Worm (Caenorhabditis elegans) whole organism, young adult: ENCODE measurements around the gene R02D5.3.
A peak's percentile ranks its signal among the peaks of the same experiment; 100 is the strongest.

Experiments
- B0035.1 ChIP-seq: sonication (generic microtip); optimal IDR thresholded peaks from 2 replicates; lab custom pipeline; 2016; ENCODE audit warnings: missing genetic modification characterization, mild to moderate bottlenecking, missing compliant biosample characterization, missing genotype, missing genetic modification reagents
- F49E8.2 ChIP-seq: sonication (generic microtip); optimal IDR thresholded peaks from 3 replicates; lab custom pipeline; 2017; ENCODE audit warnings: missing genetic modification characterization, mild to moderate bottlenecking, missing compliant biosample characterization, antibody characterized with exemption, moderate library complexity; ENCODE audit not compliant: insufficient read depth
- F57C9.4 ChIP-seq: sonication (generic microtip); optimal IDR thresholded peaks from 2 replicates; lab custom pipeline; 2017; ENCODE audit warnings: mild to moderate bottlenecking, missing genetic modification characterization, missing compliant biosample characterization
- Y67H2A.10 ChIP-seq: fragments of 200-800 bp; sonication (Bioruptor generic); conservative IDR thresholded peaks from 2 replicates; pipeline ENCODE4 v1.3.6; 2022; ENCODE audit warnings: missing genetic modification reagents, missing genetic modification characterization, missing compliant biosample characterization
- akir-1 ChIP-seq: fragments of 200-800 bp; sonication (Bioruptor generic); optimal IDR thresholded peaks from 2 replicates; lab custom pipeline; 2018; ENCODE audit warnings: mild to moderate bottlenecking, missing genetic modification characterization, moderate library complexity, missing compliant biosample characterization
- aptf-3 ChIP-seq: fragments of 200-800 bp; sonication (Bioruptor generic); IDR thresholded peaks from 2 replicates; pipeline ENCODE4 v1.3.6; 2022; ENCODE audit warnings: missing genetic modification characterization, missing compliant biosample characterization
- attf-3 ChIP-seq: fragments of 200-800 bp; sonication (Bioruptor generic); conservative IDR thresholded peaks from 2 replicates; pipeline ENCODE4 v1.3.6; 2022; ENCODE audit warnings: missing genetic modification reagents, missing genetic modification characterization, missing compliant biosample characterization
- attf-6 ChIP-seq: fragments of 200-800 bp; sonication (Bioruptor generic); IDR thresholded peaks from 2 replicates; pipeline ENCODE4 v1.3.6; 2022; ENCODE audit warnings: missing genetic modification reagents, missing genetic modification characterization, missing compliant biosample characterization
- ccch-3 ChIP-seq: fragments of 200-800 bp; sonication (Bioruptor generic); optimal IDR thresholded peaks from 2 replicates; lab custom pipeline; 2018; ENCODE audit warnings: mild to moderate bottlenecking, missing genetic modification characterization, missing compliant biosample characterization
- cebp-1 ChIP-seq, 2 experiments: fragments of 200-800 bp in 1 of 2; sonication (Bioruptor generic) in 1 of 2; sonication (generic microtip) in 1 of 2; IDR thresholded peaks in 1 of 2; optimal IDR thresholded peaks in 1 of 2; 2 replicates each; pipeline versions ENCODE4 v1.3.6 to Lab custom; 2017 to 2022; ENCODE audit warnings: missing compliant biosample characterization in 2 of 2, missing genetic modification characterization in 2 of 2, mild to moderate bottlenecking in 1 of 2, missing genetic modification reagents in 1 of 2, moderate library complexity in 1 of 2
- ceh-100 ChIP-seq: fragments of 200-800 bp; sonication (Bioruptor generic); IDR thresholded peaks from 2 replicates; pipeline ENCODE4 v1.3.6; 2022; ENCODE audit warnings: missing genetic modification reagents, missing genetic modification characterization, missing compliant biosample characterization
- ceh-58 ChIP-seq: fragments of 200-800 bp; sonication (Bioruptor generic); IDR thresholded peaks from 2 replicates; pipeline ENCODE4 v1.3.6; 2022; ENCODE audit warnings: missing genetic modification characterization, missing compliant biosample characterization
- dpl-1 ChIP-seq: fragments of 150-350 bp; optimal IDR thresholded peaks from 2 replicates; lab custom pipeline; 2014; ENCODE audit warnings: missing biosample characterization, missing genetic modification reagents, missing genetic modification characterization
- efl-1 ChIP-seq: fragments of 150-350 bp; optimal IDR thresholded peaks from 2 replicates; lab custom pipeline; 2014; ENCODE audit warnings: missing biosample characterization, missing genetic modification reagents, missing genetic modification characterization
- egrh-3 ChIP-seq: fragments of 200-800 bp; sonication (Bioruptor generic); IDR thresholded peaks from 2 replicates; pipeline ENCODE4 v1.3.6; 2022; ENCODE audit warnings: missing genetic modification reagents, missing genetic modification characterization, missing compliant biosample characterization
- ekl-4 ChIP-seq: fragments of 200-800 bp; sonication (Bioruptor generic); IDR thresholded peaks from 2 replicates; pipeline ENCODE4 v1.3.6; 2022; ENCODE audit warnings: missing genetic modification reagents, missing genetic modification characterization, missing compliant biosample characterization
- him-1 ChIP-seq: sonication (generic microtip); optimal IDR thresholded peaks from 2 replicates; lab custom pipeline; 2016; ENCODE audit warnings: missing genotype, missing genetic modification reagents, missing genetic modification characterization, missing compliant biosample characterization
- hmg-20 ChIP-seq: fragments of 200-800 bp; sonication (Bioruptor generic); IDR thresholded peaks from 2 replicates; pipeline ENCODE4 v1.3.6; 2022; ENCODE audit warnings: missing genetic modification reagents, missing genetic modification characterization, missing compliant biosample characterization
- let-526 ChIP-seq: fragments of 200-800 bp; sonication (Bioruptor generic); IDR thresholded peaks from 2 replicates; pipeline ENCODE4 v1.3.6; 2022; ENCODE audit warnings: missing genetic modification reagents, missing genetic modification characterization, missing compliant biosample characterization
- let-607 ChIP-seq, 2 experiments: fragments of 200-800 bp in 1 of 2; sonication (Bioruptor generic) in 1 of 2; sonication (generic microtip) in 1 of 2; optimal IDR thresholded peaks; 2 replicates each; lab custom pipeline; 2016 to 2018; ENCODE audit warnings: mild to moderate bottlenecking in 2 of 2, missing compliant biosample characterization in 2 of 2, missing genetic modification characterization in 2 of 2, moderate library complexity in 2 of 2, missing genotype in 1 of 2
- lin-54 ChIP-seq: fragments of 200-800 bp; sonication (Bioruptor generic); optimal IDR thresholded peaks from 2 replicates; lab custom pipeline; 2018; ENCODE audit warnings: mild to moderate bottlenecking, missing genetic modification characterization, missing compliant biosample characterization
- madf-10 ChIP-seq: sonication (generic microtip); optimal IDR thresholded peaks from 2 replicates; lab custom pipeline; 2016; ENCODE audit warnings: mild to moderate bottlenecking, missing genetic modification characterization, missing compliant biosample characterization
- madf-3 ChIP-seq: fragments of 200-800 bp; sonication (Bioruptor generic); IDR thresholded peaks from 2 replicates; pipeline ENCODE4 v1.3.6; 2022; ENCODE audit warnings: missing genetic modification reagents, missing genetic modification characterization, missing compliant biosample characterization
- mcd-1 ChIP-seq: fragments of 200-800 bp; sonication (Bioruptor generic); IDR thresholded peaks from 2 replicates; pipeline ENCODE4 v1.3.6; 2022; ENCODE audit warnings: missing genetic modification reagents, missing genetic modification characterization, missing compliant biosample characterization
- mel-28 ChIP-seq: sonication (generic microtip); optimal IDR thresholded peaks from 2 replicates; lab custom pipeline; 2016; ENCODE audit warnings: borderline replicate concordance, mild to moderate bottlenecking, missing genetic modification characterization, missing compliant biosample characterization
- mes-4 ChIP-seq: sonication (generic microtip); optimal IDR thresholded peaks from 2 replicates; lab custom pipeline; 2016; ENCODE audit warnings: missing genotype, missing genetic modification characterization, missing compliant biosample characterization
- nhr-179 ChIP-seq: sonication (generic microtip); optimal IDR thresholded peaks from 2 replicates; lab custom pipeline; 2016; ENCODE audit warnings: mild to moderate bottlenecking, missing genetic modification characterization, missing compliant biosample characterization
- nhr-80 ChIP-seq: sonication (generic microtip); optimal IDR thresholded peaks from 2 replicates; lab custom pipeline; 2016; ENCODE audit warnings: missing genetic modification characterization, missing compliant biosample characterization
- pha-4 ChIP-seq: fragments of 150-350 bp; sonication (generic microtip); optimal IDR thresholded peaks from 2 replicates; lab custom pipeline; 2014; ENCODE audit warnings: missing biosample characterization, missing genetic modification reagents, missing genetic modification characterization
- rcor-1 ChIP-seq: fragments of 200-800 bp; sonication (Bioruptor generic); IDR thresholded peaks from 2 replicates; pipeline ENCODE4 v1.3.6; 2022; ENCODE audit warnings: missing genetic modification reagents, missing genetic modification characterization, missing compliant biosample characterization
- rec-8 ChIP-seq, 2 experiments: sonication (generic microtip); optimal IDR thresholded peaks; 2 replicates each; lab custom pipeline; 2016; ENCODE audit warnings: mild to moderate bottlenecking in 2 of 2, missing genetic modification characterization in 2 of 2, missing genetic modification reagents in 2 of 2, missing genotype in 2 of 2, missing biosample characterization in 1 of 2, missing compliant biosample characterization in 1 of 2, moderate library complexity in 1 of 2
- snpc-3.4 ChIP-seq: sonication (generic microtip); optimal IDR thresholded peaks from 2 replicates; lab custom pipeline; 2017; ENCODE audit warnings: missing genetic modification characterization, mild to moderate bottlenecking, missing compliant biosample characterization, antibody characterized with exemption, moderate library complexity, missing genotype, missing genetic modification reagents
- snpc-4 ChIP-seq, 5 experiments: fragments of 150-350 bp in 1 of 5; sonication (generic microtip) in 4 of 5; optimal IDR thresholded peaks; 2 replicates each; lab custom pipeline; 2014 to 2018; ENCODE audit warnings: missing genetic modification characterization in 5 of 5, missing biosample characterization in 3 of 5, antibody characterized with exemption in 2 of 5, mild to moderate bottlenecking in 2 of 5, missing compliant biosample characterization in 2 of 5, missing genotype in 2 of 5, moderate library complexity in 2 of 5, missing genetic modification reagents in 1 of 5
- sptf-2 ChIP-seq: fragments of 200-800 bp; sonication (Bioruptor generic); optimal IDR thresholded peaks from 2 replicates; lab custom pipeline; 2018; ENCODE audit warnings: mild to moderate bottlenecking, missing genetic modification characterization, missing compliant biosample characterization
- tbx-9 ChIP-seq: sonication (generic microtip); optimal IDR thresholded peaks from 2 replicates; lab custom pipeline; 2016; ENCODE audit warnings: borderline replicate concordance, missing genetic modification characterization, inconsistent platforms, missing compliant biosample characterization
- unc-130 ChIP-seq: sonication (generic microtip); optimal IDR thresholded peaks from 2 replicates; lab custom pipeline; 2016; ENCODE audit warnings: missing genetic modification reagents, missing genetic modification characterization, missing compliant biosample characterization
- zim-3 ChIP-seq: sonication (generic microtip); optimal IDR thresholded peaks from 2 replicates; lab custom pipeline; 2017; ENCODE audit warnings: mild to moderate bottlenecking, missing genetic modification characterization, moderate library complexity, missing compliant biosample characterization
- ztf-22 ChIP-seq: fragments of 200-800 bp; sonication (Bioruptor generic); optimal IDR thresholded peaks from 2 replicates; lab custom pipeline; 2018; ENCODE audit warnings: mild to moderate bottlenecking, missing genetic modification characterization, moderate library complexity, missing compliant biosample characterization
- ztf-25 ChIP-seq: fragments of 200-800 bp; sonication (Bioruptor generic); IDR thresholded peaks from 2 replicates; pipeline ENCODE4 v1.3.6; 2022; ENCODE audit warnings: missing genetic modification reagents, missing genetic modification characterization, missing compliant biosample characterization
- ztf-26 ChIP-seq: sonication (generic microtip); optimal IDR thresholded peaks from 2 replicates; lab custom pipeline; 2017; ENCODE audit warnings: missing genetic modification characterization, missing compliant biosample characterization
- ztf-6 ChIP-seq: fragments of 200-800 bp; sonication (Bioruptor generic); IDR thresholded peaks from 2 replicates; pipeline ENCODE4 v1.3.6; 2022; ENCODE audit warnings: missing genetic modification reagents, missing genetic modification characterization, missing compliant biosample characterization

R02D5.3 gene

DNA sequence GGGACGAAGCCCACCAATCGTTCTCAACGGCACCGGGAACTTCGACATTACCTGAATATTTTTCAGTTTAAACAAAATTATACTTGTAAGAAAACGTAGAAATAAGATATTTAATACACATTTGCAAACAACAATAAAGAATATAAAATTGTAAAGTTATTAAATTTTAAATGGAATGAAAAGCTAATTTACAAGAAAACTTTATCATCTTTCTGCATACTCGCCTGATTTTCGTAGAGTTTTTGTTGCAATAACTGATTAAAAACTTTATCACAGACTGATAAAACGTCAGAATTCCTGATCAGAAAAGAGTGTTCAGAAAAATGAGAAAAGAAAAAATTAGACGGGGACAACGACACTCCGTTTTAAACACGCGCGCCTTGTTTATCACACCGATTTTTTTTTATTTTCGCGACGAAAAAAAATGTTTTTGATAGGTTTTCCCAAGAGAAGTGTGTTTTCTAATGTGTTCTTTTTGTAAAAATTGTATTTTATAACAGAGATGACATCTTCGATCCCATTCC, 35.7 kb upstream of the R02D5.3 start, which contains the start of the genes dlat-1 and fntb-1:
Gene dlat-1 (minus strand): TSS at position 51 of the 524 bp plus-strand sequence.
Gene fntb-1 (plus strand): TSS at position 412 of the 524 bp plus-strand sequence.
- peak; percentile 78 for TF ChIP-seq nhr-80 (tag; lab: Kevin White, UChicago)
- TF ChIP-seq ztf-6 (GFP tag; lab: Robert Waterston, UW) = no peak
- no peak for TF ChIP-seq snpc-4 (GFP tag; optimal IDR thresholded peaks at IDR 0.05; lab: Kevin White, UChicago)
- peak in 1 of 4 experiments; percentile 6 for TF ChIP-seq snpc-4 (tag; optimal IDR thresholded peaks at IDR 0.05; lab: Kevin White, UChicago)
- no peak for TF ChIP-seq dpl-1 (GFP tag; lab: Kevin White, UChicago)
- TF ChIP-seq F49E8.2 = no peak
- TF ChIP-seq aptf-3 (GFP tag; lab: Robert Waterston, UW) = no peak
- TF ChIP-seq snpc-3.4 (tag; lab: Kevin White, UChicago) = no peak
- TF ChIP-seq attf-6 = no peak
- no peak for TF ChIP-seq ceh-100 (GFP tag; lab: Robert Waterston, UW)
- peak; percentile 89 for TF ChIP-seq attf-3 (GFP tag; lab: Robert Waterston, UW)
- no peak for TF ChIP-seq pha-4 (tag; lab: Kevin White, UChicago)
- no peak for TF ChIP-seq sptf-2 (GFP tag; lab: Kevin White, UChicago)
- no peak for TF ChIP-seq madf-10

DNA sequence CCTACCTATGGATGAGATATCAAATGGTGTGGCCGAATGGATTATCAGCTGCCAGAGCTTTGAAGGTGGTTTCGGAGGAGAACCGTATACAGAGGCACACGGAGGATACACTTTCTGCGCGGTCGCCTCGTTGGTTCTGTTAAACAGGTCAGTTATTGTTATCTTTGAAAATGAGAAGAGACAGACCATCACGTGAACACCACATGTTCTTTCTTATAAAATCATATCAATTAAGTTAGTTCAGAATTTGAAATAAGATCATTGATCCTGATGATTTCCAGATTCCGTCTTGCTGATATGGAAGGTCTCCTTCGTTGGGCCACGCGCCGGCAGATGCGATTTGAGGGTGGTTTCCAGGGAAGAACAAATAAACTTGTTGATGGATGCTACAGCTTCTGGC, 34.3 kb upstream of the R02D5.3 start:
- peak; percentile 25 for TF ChIP-seq ztf-26 (tag; lab: Kevin White, UChicago)
- no peak for TF ChIP-seq cebp-1 (GFP tag; IDR thresholded peaks at IDR 0.05; lab: Robert Waterston, UW)
- no peak for TF ChIP-seq cebp-1 (tag; optimal IDR thresholded peaks at IDR 0.05; lab: Kevin White, UChicago)
- TF ChIP-seq let-607 (tag; optimal IDR thresholded peaks at IDR 0.05; lab: Kevin White, UChicago) = no peak
- no peak for TF ChIP-seq lin-54
- no peak for TF ChIP-seq ztf-25 (GFP tag; lab: Robert Waterston, UW)
- TF ChIP-seq let-526 (GFP tag; lab: Robert Waterston, UW) = no peak
- no peak for TF ChIP-seq rec-8 (tag; optimal IDR thresholded peaks at IDR 0.05; lab: Kevin White, UChicago)
- no peak for TF ChIP-seq him-1 (tag; lab: Kevin White, UChicago)

DNA sequence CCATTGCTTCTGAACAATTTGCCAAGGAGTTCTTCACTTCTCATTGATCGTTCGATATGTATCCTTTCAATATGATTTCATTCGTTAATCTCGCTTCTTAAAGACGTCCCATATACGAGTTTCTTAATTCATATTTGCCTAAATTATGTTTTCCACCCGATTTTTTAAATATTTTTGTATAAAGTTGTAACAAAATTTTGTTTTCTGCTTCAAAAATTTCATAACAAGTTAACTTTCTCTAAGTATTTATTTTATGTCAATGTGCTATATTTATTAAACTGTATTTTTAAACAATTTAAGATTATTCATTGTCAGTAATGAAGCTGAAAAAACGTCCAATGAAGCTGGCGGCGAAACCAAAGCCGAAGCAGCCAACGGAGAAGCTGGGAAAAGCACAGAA, 33.6 kb upstream of the R02D5.3 start, which contains the start of gene F23B12.7:
Gene F23B12.7 (plus strand): TSS at position 301 of the 400 bp plus-strand sequence.
- TF ChIP-seq hmg-20 (GFP tag; lab: Robert Waterston, UW) (no peak), ztf-22 (GFP tag; lab: Kevin White, UChicago) (no peak)

DNA sequence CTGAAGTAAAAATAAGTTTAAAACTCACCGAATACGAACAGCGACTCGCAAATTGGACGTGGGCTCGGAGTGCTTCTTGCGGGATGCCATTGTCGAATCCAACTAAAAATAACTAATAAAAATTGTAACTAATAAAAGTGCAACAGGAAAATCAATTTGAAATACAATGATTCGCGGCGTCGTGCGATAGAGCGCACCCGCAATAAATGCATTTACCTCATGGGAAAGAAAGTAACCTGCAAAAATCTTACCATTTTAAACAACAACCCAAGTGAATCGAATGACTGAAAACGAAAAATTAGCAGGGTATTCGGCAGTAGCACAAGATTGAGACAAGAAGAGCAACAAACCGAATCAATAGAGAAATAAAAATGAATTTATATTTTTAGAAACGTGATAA, 26.3 kb upstream of the R02D5.3 start, which contains the start of gene bmk-1:
Gene bmk-1 (minus strand): TSS at position 359 of the 400 bp plus-strand sequence.
- no peak for TF ChIP-seq akir-1 (GFP tag; lab: Kevin White, UChicago)
- no peak for TF ChIP-seq egrh-3
- TF ChIP-seq nhr-179 (tag; lab: Kevin White, UChicago) = no peak
- TF ChIP-seq mel-28 = no peak
- no peak for TF ChIP-seq ceh-58 (GFP tag; lab: Robert Waterston, UW)
- no peak for TF ChIP-seq ekl-4 (GFP tag; lab: Robert Waterston, UW)
- no peak for TF ChIP-seq Y67H2A.10 (GFP tag; lab: Robert Waterston, UW)
- TF ChIP-seq tbx-9 (tag; lab: Kevin White, UChicago) = no peak
- TF ChIP-seq zim-3 = no peak
- no peak for TF ChIP-seq unc-130
- TF ChIP-seq let-607 (tag; optimal IDR thresholded peaks at IDR 0.05; lab: Kevin White, UChicago) = no peak
- TF ChIP-seq efl-1 (GFP tag; lab: Kevin White, UChicago) = peak; percentile 21
- TF ChIP-seq ceh-100 (GFP tag; lab: Robert Waterston, UW) = no peak
- no peak for TF ChIP-seq attf-3 (GFP tag; lab: Robert Waterston, UW)
- TF ChIP-seq ccch-3 (GFP tag; lab: Kevin White, UChicago) = no peak
- TF ChIP-seq rcor-1 = no peak
- TF ChIP-seq mes-4 = no peak
- TF ChIP-seq B0035.1 (tag; lab: Kevin White, UChicago) = no peak
- no peak for TF ChIP-seq madf-3 (GFP tag; lab: Robert Waterston, UW)
- TF ChIP-seq ztf-26 (tag; lab: Kevin White, UChicago) = no peak
- no peak for TF ChIP-seq F57C9.4
- TF ChIP-seq mcd-1 (GFP tag; lab: Robert Waterston, UW) = peak; percentile 6; the same call in 1 of the 2 replicates
- TF ChIP-seq aptf-3 (GFP tag; lab: Robert Waterston, UW) = no peak
